Fruit fly (Drosophila melanogaster): ENCODE data around the gene CG18417.

The CG18417 gene

dm6 chr3L:7381359-7381976 lies 18.4 kb upstream of the CG18417 start, which contains the start of the genes SMSr and smid (continued):
- TF ChIP-seq CG3995 (GFP tag; optimal IDR thresholded peaks at IDR 0.05) (peak; percentile 76), CG10979 (tag; optimal IDR thresholded peaks at IDR 0.05) (peak; percentile 62), ATbp (GFP tag; optimal IDR thresholded peaks at IDR 0.05) (no peak), kni (GFP tag; optimal IDR thresholded peaks at IDR 0.05) (peak; percentile 47), cwo (GFP tag; optimal IDR thresholded peaks at IDR 0.05) (peak; percentile 26), CG31388 (GFP tag; optimal IDR thresholded peaks at IDR 0.05) (no peak), inv (GFP tag; IDR thresholded peaks at IDR 0.05; ENCODE audit: partially characterized antibody) (peak; percentile 88), da (GFP tag; optimal IDR thresholded peaks at IDR 0.05) (no peak), CG13296 (GFP tag; optimal IDR thresholded peaks at IDR 0.05) (no peak), gem (tag; optimal IDR thresholded peaks at IDR 0.05) (peak; percentile 82), Abd-B (GFP tag; optimal IDR thresholded peaks at IDR 0.05) (no peak), CG14965 (GFP tag; optimal IDR thresholded peaks at IDR 0.05; ENCODE audit: borderline replicate concordance) (no peak), nerfin-1 (tag; optimal IDR thresholded peaks at IDR 0.05) (peak; percentile 45), wek (GFP tag; optimal IDR thresholded peaks at IDR 0.05) (peak; percentile 22), HmgZ (tag; optimal IDR thresholded peaks at IDR 0.05) (peak; percentile 52), sug (tag; optimal IDR thresholded peaks at IDR 0.05) (peak; percentile 100), CG2199 (GFP tag; IDR thresholded peaks at IDR 0.05) (no peak), pros (GFP tag; optimal IDR thresholded peaks at IDR 0.05) (no peak), dm (GFP tag; optimal IDR thresholded peaks at IDR 0.05) (peak; percentile 49), oc (tag; optimal IDR thresholded peaks at IDR 0.05) (no peak), Hr39 (optimal IDR thresholded peaks at IDR 0.05) (no peak), scrt (GFP tag; optimal IDR thresholded peaks at IDR 0.05) (peak; percentile 55), pzg (GFP tag; optimal IDR thresholded peaks at IDR 0.05) (peak; percentile 73), D (optimal IDR thresholded peaks at IDR 0.05) (no peak), D (GFP tag; optimal IDR thresholded peaks at IDR 0.05) (peak; percentile 28), pnt (GFP tag; optimal IDR thresholded peaks at IDR 0.05) (no peak), BtbVII (GFP tag; optimal IDR thresholded peaks at IDR 0.05) (peak; percentile 36), CG4328 (GFP tag; optimal IDR thresholded peaks at IDR 0.05) (no peak), br (optimal IDR thresholded peaks at IDR 0.05) (no peak), CG2116 (GFP tag; optimal IDR thresholded peaks at IDR 0.05) (peak; percentile 88), Scr (GFP tag; IDR thresholded peaks at IDR 0.05; ENCODE audit: partially characterized antibody) (peak; percentile 92), zfh1 (GFP tag; IDR thresholded peaks at IDR 0.05) (peak; percentile 42; the same call in 1 of the 3 replicates), CG1024 (GFP tag; IDR thresholded peaks at IDR 0.05) (peak; percentile 28; the same call in 1 of the 2 replicates), CG10543 (GFP tag; optimal IDR thresholded peaks at IDR 0.05) (no peak), CG4730 (GFP tag; IDR thresholded peaks at IDR 0.05) (no peak), ind (GFP tag; optimal IDR thresholded peaks at IDR 0.05) (peak; percentile 58), chm (GFP tag; IDR thresholded peaks at IDR 0.05) (peak; percentile 32; the same call in 1 of the 2 replicates), disco-r (GFP tag; optimal IDR thresholded peaks at IDR 0.05) (no peak), pho (GFP tag; optimal IDR thresholded peaks at IDR 0.05) (peak; percentile 61), lbe (GFP tag; optimal IDR thresholded peaks at IDR 0.05) (peak; percentile 17), CG4617 (GFP tag; optimal IDR thresholded peaks at IDR 0.05; ENCODE audit: borderline replicate concordance) (peak; percentile 30), H15 (GFP tag; IDR thresholded peaks at IDR 0.05) (0 out of 3 replicates have a peak, but pooled peaks have one; percentile 46), Med (GFP tag) (peak; percentile 83), HLH4C (GFP tag; IDR thresholded peaks at IDR 0.05; ENCODE audit: partially characterized antibody) (peak; percentile 88), zen2 (GFP tag; IDR thresholded peaks at IDR 0.05; ENCODE audit: partially characterized antibody) (peak; percentile 53; the same call in 2 of the 3 replicates), CG2678 (tag; optimal IDR thresholded peaks at IDR 0.05) (no peak), CG9727 (GFP tag; optimal IDR thresholded peaks at IDR 0.05) (peak; percentile 73), CG13287 (GFP tag; IDR thresholded peaks at IDR 0.05; ENCODE audit: partially characterized antibody) (peak; percentile 92), CG11456 (GFP tag; IDR thresholded peaks at IDR 0.05) (no peak), CG3838 (GFP tag; optimal IDR thresholded peaks at IDR 0.05) (no peak)

All from whole organism, embryonic.